Worm (Caenorhabditis elegans): Measurements from ENCODE around the gene txdc-12.2.

- TF ChIP-seq ZK546.5 (tag; optimal IDR thresholded peaks at IDR 0.05) (no peak), lin-39 (tag; optimal IDR thresholded peaks at IDR 0.05) (no peak), egl-27 (tag; optimal IDR thresholded peaks at IDR 0.05) (no peak), lsy-2 (tag; optimal IDR thresholded peaks at IDR 0.05) (no peak), nhr-10 (tag; optimal IDR thresholded peaks at IDR 0.05) (no peak), unc-62 (GFP tag; optimal IDR thresholded peaks at IDR 0.05) (no peak), ztf-1 (GFP tag; conservative IDR thresholded peaks at IDR 0.05) (no peak)
Measured at ce11 chrX:2035172-2035571, 39.1 kb upstream of the txdc-12.2 start, which contains the start of gene ergi-1.

Data from whole organism, L2 larva.